Fruit fly (Drosophila melanogaster) whole organism, embryonic: Measurements from ENCODE around the gene Hexim.

Source experiments
- Adf1 ChIP-seq: fragments of 200-800 bp; sonication (Bioruptor generic); IDR thresholded peaks from 2 replicates; pipeline ENCODE4 v1.3.6; 2022; ENCODE audit warnings: missing biosample characterization, missing genetic modification characterization
- Atf-2 ChIP-seq: fragments of 200-800 bp; sonication (Bioruptor generic); optimal IDR thresholded peaks from 2 replicates; lab custom pipeline; 2016; ENCODE audit warnings: missing biosample characterization, missing genetic modification characterization
- Atf6 ChIP-seq: fragments of 200-800 bp; sonication (Bioruptor generic); IDR thresholded peaks from 2 replicates; pipeline ENCODE4 v1.3.6; 2022; ENCODE audit warnings: missing biosample characterization, missing genetic modification characterization
- CG11456 ChIP-seq: fragments of 200-800 bp; sonication (Bioruptor generic); IDR thresholded peaks from 3 replicates; pipeline ENCODE4 v1.3.6; 2022; ENCODE audit warnings: missing biosample characterization, missing genetic modification characterization
- CG12071 ChIP-seq: fragments of 200-800 bp; sonication (Bioruptor generic); optimal IDR thresholded peaks from 3 replicates; lab custom pipeline; 2018; ENCODE audit warnings: missing biosample characterization, mild to moderate bottlenecking, missing genetic modification characterization
- CG12299 ChIP-seq: fragments of 200-800 bp; sonication (Bioruptor generic); optimal IDR thresholded peaks from 2 replicates; lab custom pipeline; 2018; ENCODE audit warnings: missing biosample characterization, mild to moderate bottlenecking, missing genetic modification characterization
- CG12391 ChIP-seq: fragments of 200-800 bp; sonication (Bioruptor generic); optimal IDR thresholded peaks from 3 replicates; lab custom pipeline; 2018; ENCODE audit warnings: missing biosample characterization, mild to moderate bottlenecking, missing genetic modification characterization, moderate library complexity
- CG12659 ChIP-seq: fragments of 200-800 bp; sonication (Bioruptor generic); optimal IDR thresholded peaks from 3 replicates; lab custom pipeline; 2017; ENCODE audit warnings: mild to moderate bottlenecking, missing biosample characterization, missing genetic modification reagents, missing genetic modification characterization
- CG13424 ChIP-seq: fragments of 200-800 bp; sonication (Bioruptor generic); optimal IDR thresholded peaks from 2 replicates; lab custom pipeline; 2019; ENCODE audit warnings: missing biosample characterization, mild to moderate bottlenecking, missing genetic modification characterization, moderate library complexity
- CG14441 ChIP-seq: fragments of 200-800 bp; sonication (Bioruptor generic); IDR thresholded peaks from 2 replicates; pipeline ENCODE4 v1.3.6; 2022; ENCODE audit warnings: missing biosample characterization, missing genetic modification characterization
- CG14860 ChIP-seq: fragments of 200-800 bp; sonication (Bioruptor generic); IDR thresholded peaks from 3 replicates; pipeline ENCODE4 v1.3.6; 2022; ENCODE audit warnings: missing biosample characterization, missing genetic modification characterization; ENCODE audit not compliant: partially characterized antibody
- CG15269 ChIP-seq: fragments of 200-800 bp; sonication (Bioruptor generic); optimal IDR thresholded peaks from 2 replicates; lab custom pipeline; 2018; ENCODE audit warnings: missing biosample characterization, mild to moderate bottlenecking, missing genetic modification characterization, moderate library complexity
- CG1602 ChIP-seq: fragments of 200-800 bp; sonication (Bioruptor generic); optimal IDR thresholded peaks from 3 replicates; lab custom pipeline; 2016; ENCODE audit warnings: missing biosample characterization, missing genetic modification characterization
- CG1603 ChIP-seq: fragments of 200-800 bp; sonication (Bioruptor generic); optimal IDR thresholded peaks from 2 replicates; lab custom pipeline; 2019; ENCODE audit warnings: missing biosample characterization, mild to moderate bottlenecking, missing genetic modification characterization, moderate library complexity
- CG17568 ChIP-seq: fragments of 200-800 bp; sonication (Bioruptor generic); optimal IDR thresholded peaks from 2 replicates; lab custom pipeline; 2018; ENCODE audit warnings: missing biosample characterization, mild to moderate bottlenecking, missing genetic modification characterization, moderate library complexity
- CG17829 ChIP-seq: fragments of 200-800 bp; optimal IDR thresholded peaks from 2 replicates; lab custom pipeline; 2019; ENCODE audit warnings: missing biosample characterization, mild to moderate bottlenecking, missing genetic modification characterization, moderate library complexity
- CG2199 ChIP-seq: fragments of 200-800 bp; sonication (Bioruptor generic); IDR thresholded peaks from 3 replicates; pipeline ENCODE4 v1.3.6; 2022; ENCODE audit warnings: missing biosample characterization, missing genetic modification characterization
- CG32532 ChIP-seq: fragments of 200-800 bp; sonication (Bioruptor generic); IDR thresholded peaks from 2 replicates; pipeline ENCODE4 v1.3.6; 2022; ENCODE audit warnings: missing biosample characterization, missing genetic modification characterization
- CG4328 ChIP-seq: fragments of 200-800 bp; sonication (Bioruptor generic); optimal IDR thresholded peaks from 3 replicates; lab custom pipeline; 2017; ENCODE audit warnings: missing biosample characterization, missing genetic modification reagents, missing genetic modification characterization
- CG8924 ChIP-seq: fragments of 200-800 bp; optimal IDR thresholded peaks from 3 replicates; lab custom pipeline; 2019; ENCODE audit warnings: missing biosample characterization, mild to moderate bottlenecking, missing genetic modification characterization, moderate library complexity
- CG9727 ChIP-seq: fragments of 200-800 bp; sonication (Bioruptor generic); optimal IDR thresholded peaks from 3 replicates; lab custom pipeline; 2017; ENCODE audit warnings: missing biosample characterization, mild to moderate bottlenecking, missing genetic modification characterization
- CG9932 ChIP-seq: fragments of 200-800 bp; sonication (Bioruptor generic); IDR thresholded peaks from 2 replicates; pipeline ENCODE4 v1.3.6; 2022; ENCODE audit warnings: missing biosample characterization, missing genetic modification characterization
- CoRest ChIP-seq: fragments of 200-800 bp; sonication (Bioruptor generic); optimal IDR thresholded peaks from 3 replicates; lab custom pipeline; 2018; ENCODE audit warnings: missing biosample characterization, mild to moderate bottlenecking, missing genetic modification characterization, moderate library complexity
- Dfd ChIP-seq, 2 experiments: fragments of >200 bp; optimal IDR thresholded peaks; 2 replicates each; lab custom pipeline; 2017; ENCODE audit warnings: missing biosample characterization in 2 of 2, missing genetic modification characterization in 2 of 2
- Doc3 ChIP-seq: fragments of 200-800 bp; sonication (Bioruptor generic); IDR thresholded peaks from 3 replicates; pipeline ENCODE4 v1.3.6; 2022; ENCODE audit warnings: missing biosample characterization, missing genetic modification characterization; ENCODE audit not compliant: partially characterized antibody
- Eip74EF ChIP-seq, 2 experiments: fragments of 200-800 bp in 1 of 2; fragments of >200 bp in 1 of 2; sonication (Bioruptor generic) in 1 of 2; optimal IDR thresholded peaks; 2 replicates each; lab custom pipeline; 2017 to 2019; ENCODE audit warnings: missing biosample characterization in 2 of 2, missing genetic modification characterization in 2 of 2, mild to moderate bottlenecking in 1 of 2, moderate library complexity in 1 of 2
- GATAe ChIP-seq: fragments of 200-800 bp; sonication (Bioruptor generic); conservative IDR thresholded peaks from 2 replicates; pipeline ENCODE4 v1.3.6; 2022; ENCODE audit warnings: missing biosample characterization, missing genetic modification characterization
- HLH3B ChIP-seq: fragments of 200-800 bp; sonication (Bioruptor generic); IDR thresholded peaks from 2 replicates; pipeline ENCODE4 v1.3.6; 2022; ENCODE audit warnings: missing biosample characterization, missing genetic modification characterization
- Hand ChIP-seq: fragments of 200-800 bp; sonication (Bioruptor generic); optimal IDR thresholded peaks from 2 replicates; lab custom pipeline; 2017; ENCODE audit warnings: mild to moderate bottlenecking, missing biosample characterization, missing genetic modification reagents, missing genetic modification characterization
- Hey ChIP-seq: fragments of 200-800 bp; sonication (Bioruptor generic); optimal IDR thresholded peaks from 3 replicates; lab custom pipeline; 2018; ENCODE audit warnings: missing biosample characterization, mild to moderate bottlenecking, missing genetic modification characterization
- NC2α ChIP-seq: fragments of 200-800 bp; sonication (Bioruptor generic); optimal IDR thresholded peaks from 2 replicates; lab custom pipeline; 2016; ENCODE audit warnings: missing biosample characterization, missing genetic modification characterization
- Scr ChIP-seq: fragments of 200-800 bp; sonication (Bioruptor generic); IDR thresholded peaks from 2 replicates; pipeline ENCODE4 v1.3.6; 2022; ENCODE audit warnings: missing biosample characterization, missing genetic modification characterization; ENCODE audit not compliant: partially characterized antibody
- Stat92E ChIP-seq, 3 experiments: fragments of >200 bp in 2 of 3; fragments of 200-800 bp in 1 of 3; sonication (Bioruptor generic) in 1 of 3; optimal IDR thresholded peaks; 2 replicates each; lab custom pipeline; 2017 to 2019; ENCODE audit warnings: missing biosample characterization in 3 of 3, missing genetic modification characterization in 3 of 3, mild to moderate bottlenecking in 1 of 3, moderate library complexity in 1 of 3
- Xbp1 ChIP-seq: fragments of 200-800 bp; sonication (Bioruptor generic); optimal IDR thresholded peaks from 3 replicates; lab custom pipeline; 2016; ENCODE audit warnings: missing biosample characterization, mild to moderate bottlenecking, missing genetic modification characterization
- ap ChIP-seq: fragments of 200-800 bp; sonication (Bioruptor generic); IDR thresholded peaks from 2 replicates; pipeline ENCODE4 v1.3.6; 2022; ENCODE audit warnings: missing biosample characterization, missing genetic modification characterization
- az2 ChIP-seq: fragments of 200-800 bp; sonication (Bioruptor generic); optimal IDR thresholded peaks from 3 replicates; lab custom pipeline; 2016; ENCODE audit warnings: missing biosample characterization, missing genetic modification characterization
- chinmo ChIP-seq: fragments of 200-800 bp; sonication (Bioruptor generic); IDR thresholded peaks from 4 replicates; pipeline ENCODE4 v1.3.6; 2022; ENCODE audit warnings: missing biosample characterization, missing genetic modification characterization; ENCODE audit not compliant: partially characterized antibody
- exex ChIP-seq: fragments of 200-800 bp; sonication (Bioruptor generic); optimal IDR thresholded peaks from 4 replicates; lab custom pipeline; 2018; ENCODE audit warnings: missing biosample characterization, mild to moderate bottlenecking, missing genetic modification characterization, moderate library complexity
- fd96Cb ChIP-seq: fragments of 200-800 bp; sonication (Bioruptor generic); optimal IDR thresholded peaks from 2 replicates; lab custom pipeline; 2018; ENCODE audit warnings: missing biosample characterization, mild to moderate bottlenecking, missing genetic modification characterization, moderate library complexity
- fru ChIP-seq: fragments of >200 bp; optimal IDR thresholded peaks from 2 replicates; lab custom pipeline; 2017
- fu2 ChIP-seq: fragments of 200-800 bp; sonication (Bioruptor generic); optimal IDR thresholded peaks from 2 replicates; lab custom pipeline; 2016; ENCODE audit warnings: missing biosample characterization, missing genetic modification characterization
- jigr1 ChIP-seq: fragments of 200-800 bp; sonication (Bioruptor generic); IDR thresholded peaks from 3 replicates; pipeline ENCODE4 v1.3.6; 2022; ENCODE audit warnings: missing biosample characterization, missing genetic modification characterization
- maf-S ChIP-seq: fragments of 200-800 bp; sonication (Bioruptor generic); optimal IDR thresholded peaks from 2 replicates; lab custom pipeline; 2016; ENCODE audit warnings: missing biosample characterization, missing genetic modification characterization
- nau ChIP-seq: fragments of 200-800 bp; sonication (Bioruptor generic); optimal IDR thresholded peaks from 3 replicates; lab custom pipeline; 2017; ENCODE audit warnings: missing biosample characterization, mild to moderate bottlenecking, missing genetic modification characterization, missing genetic modification reagents
- slou ChIP-seq: fragments of 200-800 bp; sonication (Bioruptor generic); optimal IDR thresholded peaks from 3 replicates; lab custom pipeline; 2016; ENCODE audit warnings: missing biosample characterization, missing genetic modification characterization
- tna ChIP-seq: fragments of 200-800 bp; sonication (Bioruptor generic); IDR thresholded peaks from 2 replicates; pipeline ENCODE4 v1.3.6; 2022; ENCODE audit warnings: missing biosample characterization, missing genetic modification characterization; ENCODE audit not compliant: partially characterized antibody
- tx ChIP-seq: fragments of 200-800 bp; sonication (Bioruptor generic); optimal IDR thresholded peaks from 2 replicates; lab custom pipeline; 2016; ENCODE audit warnings: missing biosample characterization, missing genetic modification characterization
- zf30C ChIP-seq: fragments of 200-800 bp; sonication (Bioruptor generic); optimal IDR thresholded peaks from 3 replicates; lab custom pipeline; 2018; ENCODE audit warnings: missing biosample characterization, mild to moderate bottlenecking, missing genetic modification characterization

Hexim gene

DNA sequence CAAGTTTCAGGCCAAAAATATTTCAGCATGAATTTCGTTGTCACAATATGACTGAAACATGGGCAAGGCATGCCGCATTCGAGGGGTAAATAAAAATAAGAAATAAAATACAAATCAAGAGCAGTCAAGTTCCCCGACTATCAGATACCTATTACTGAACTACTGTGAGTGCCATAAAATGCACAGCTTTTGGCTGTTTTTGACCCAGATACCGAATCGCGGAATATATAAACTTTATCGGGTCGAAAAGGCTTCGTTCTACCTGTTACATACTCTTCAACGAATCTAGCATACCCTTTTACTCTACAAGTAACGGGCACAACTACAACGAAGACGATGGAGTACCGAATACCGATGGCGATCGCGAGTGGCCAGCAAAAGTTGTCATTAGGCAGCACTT, 47.6 kb downstream of the Hexim start (continued):
- TF ChIP-seq Xbp1 (GFP tag; lab: Kevin White, UChicago) (peak; percentile 53), CG12071 (GFP tag; lab: Kevin White, UChicago) (no peak), CG11456 (GFP tag; lab: Robert Waterston, UW) (peak; percentile 81), Hey (no peak), tx (GFP tag; lab: Kevin White, UChicago) (peak; percentile 53), Dfd (GFP tag; optimal IDR thresholded peaks at IDR 0.05; lab: Kevin White, UChicago) (no peak), Stat92E (GFP tag; optimal IDR thresholded peaks at IDR 0.05; lab: Kevin White, UChicago) (no peak), CG2199 (GFP tag; lab: Robert Waterston, UW) (no peak), Scr (GFP tag; lab: Robert Waterston, UW) (peak; percentile 57), GATAe (GFP tag; lab: Robert Waterston, UW) (no peak), Atf-2 (GFP tag; lab: Kevin White, UChicago) (peak; percentile 12), fu2 (GFP tag; lab: Kevin White, UChicago) (peak; percentile 48), CG1602 (GFP tag; lab: Kevin White, UChicago) (no peak), Adf1 (no peak), jigr1 (GFP tag; lab: Robert Waterston, UW) (0 out of 3 replicates have a peak, but pooled peaks have one; percentile 14), fd96Cb (tag; lab: Kevin White, UChicago) (peak; percentile 40), CoRest (tag; lab: Kevin White, UChicago) (peak; percentile 54), CG12659 (GFP tag; lab: Kevin White, UChicago) (peak; percentile 38), NC2α (GFP tag; lab: Kevin White, UChicago) (no peak), slou (no peak), CG1603 (tag; lab: Kevin White, UChicago) (peak; percentile 51), az2 (GFP tag; lab: Kevin White, UChicago) (peak; percentile 30), HLH3B (GFP tag; lab: Robert Waterston, UW) (peak; percentile 72), Doc3 (no peak), CG9727 (GFP tag; lab: Kevin White, UChicago) (peak; percentile 33), CG14441 (GFP tag; lab: Robert Waterston, UW) (peak; percentile 81), zf30C (no peak), maf-S (GFP tag; lab: Kevin White, UChicago) (peak; percentile 22), CG12299 (tag; lab: Kevin White, UChicago) (peak; percentile 45)

DNA sequence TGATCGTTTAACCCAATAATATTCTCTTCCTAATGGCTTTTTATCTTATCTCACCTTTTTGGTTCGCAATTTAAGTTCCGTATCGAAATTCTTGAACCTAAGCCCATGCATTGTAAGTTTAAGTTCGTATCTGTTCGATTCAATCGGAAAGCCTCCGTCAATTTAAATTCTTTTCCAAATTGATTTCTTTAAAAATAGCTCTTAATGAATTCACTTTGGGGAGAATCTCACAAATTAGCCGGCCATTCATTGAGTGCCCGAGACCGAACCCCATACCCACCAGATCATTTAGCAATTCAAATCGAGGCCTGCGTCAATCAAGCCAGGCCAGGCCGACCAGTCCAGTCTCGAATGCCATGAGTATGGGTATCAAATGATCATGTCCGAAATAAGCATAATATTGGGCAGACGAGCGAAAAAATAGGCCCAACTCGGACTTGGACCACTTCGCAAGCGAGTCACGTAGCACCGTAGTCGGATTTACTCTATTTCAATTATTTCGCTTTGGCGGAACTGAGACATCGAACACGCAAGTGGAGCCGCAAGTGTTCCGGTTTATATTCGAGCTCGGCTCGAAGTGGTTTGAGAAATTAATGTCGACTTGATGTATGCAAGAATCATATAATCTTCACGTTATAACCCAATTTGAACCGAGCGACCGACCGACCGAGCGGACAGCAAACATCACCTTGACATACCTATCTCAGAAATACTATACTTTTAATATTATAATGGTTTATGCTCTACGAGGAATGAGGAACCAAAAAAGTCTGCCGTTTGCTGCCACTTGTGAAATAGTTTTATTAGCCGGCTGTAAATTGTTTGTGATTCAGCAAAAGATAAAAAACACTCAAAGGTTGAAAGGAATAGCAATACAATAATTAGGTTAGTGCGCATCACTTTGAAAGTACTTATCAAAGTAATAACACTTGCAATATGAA, 48.7 kb downstream of the Hexim start:
- TF ChIP-seq fru, result no peak
- 0 out of 3 replicates have a peak, but pooled peaks have one; percentile 14 for TF ChIP-seq CG14860 (GFP tag; lab: Robert Waterston, UW)
- TF ChIP-seq ap (GFP tag; lab: Robert Waterston, UW), result no peak
- no peak for TF ChIP-seq Hand (GFP tag; lab: Kevin White, UChicago)
- TF ChIP-seq nau (GFP tag; lab: Kevin White, UChicago), result no peak
- no peak for TF ChIP-seq CG13424 (tag; lab: Kevin White, UChicago)
- TF ChIP-seq CG17568, result peak; percentile 2
- TF ChIP-seq CG9932 (GFP tag; lab: Robert Waterston, UW), result peak; percentile 20; the same call in 1 of the 2 replicates
- peak; percentile 36; the same call in 1 of the 2 replicates for TF ChIP-seq CG32532 (GFP tag; lab: Robert Waterston, UW)
- TF ChIP-seq CG17829 (tag; lab: Kevin White, UChicago), result no peak
- peak; percentile 12 for TF ChIP-seq exex (tag; lab: Kevin White, UChicago)
- TF ChIP-seq chinmo, result peak; percentile 89; the same call in 3 of the 4 replicates
- TF ChIP-seq CG8924 (tag; lab: Kevin White, UChicago), result no peak
- TF ChIP-seq CG15269, result peak; percentile 28
- no peak for TF ChIP-seq Atf6 (GFP tag; lab: Robert Waterston, UW)
- no peak for TF ChIP-seq tna (GFP tag; lab: Robert Waterston, UW)
- TF ChIP-seq CG4328 (GFP tag; lab: Kevin White, UChicago), result no peak
- TF ChIP-seq Eip74EF (GFP tag; optimal IDR thresholded peaks at IDR 0.05; lab: Kevin White, UChicago), result peak in 1 of 2 experiments; percentile 74
- TF ChIP-seq CG12391 (tag; lab: Kevin White, UChicago), result no peak
